Fruit fly (Drosophila melanogaster) whole organism, adult: ENCODE data around the gene cactin.

Source experiments
- CG14711 ChIP-seq: fragments of 200-800 bp; sonication (Bioruptor generic); optimal IDR thresholded peaks from 2 replicates; lab custom pipeline; 2018; ENCODE audit warnings: missing biosample characterization, mild to moderate bottlenecking, missing genetic modification characterization, moderate library complexity
- CG1620 ChIP-seq: fragments of 200-800 bp; sonication (Bioruptor generic); optimal IDR thresholded peaks from 2 replicates; lab custom pipeline; 2016; ENCODE audit warnings: missing biosample characterization, missing genetic modification characterization
- CG33017 ChIP-seq: fragments of 200-800 bp; sonication (Bioruptor generic); optimal IDR thresholded peaks from 2 replicates; lab custom pipeline; 2018; ENCODE audit warnings: missing biosample characterization, mild to moderate bottlenecking, missing genetic modification characterization, moderate library complexity
- CG5204 ChIP-seq: fragments of 200-800 bp; sonication (Bioruptor generic); optimal IDR thresholded peaks from 2 replicates; lab custom pipeline; 2016; ENCODE audit warnings: missing biosample characterization, missing genetic modification characterization
- CG7101 ChIP-seq: fragments of 200-800 bp; sonication (Bioruptor generic); optimal IDR thresholded peaks from 2 replicates; lab custom pipeline; 2018; ENCODE audit warnings: missing biosample characterization, mild to moderate bottlenecking, missing genetic modification characterization, moderate library complexity
- bab1 ChIP-seq: fragments of 200-800 bp; sonication (Bioruptor generic); optimal IDR thresholded peaks from 3 replicates; lab custom pipeline; 2019; ENCODE audit warnings: missing biosample characterization, mild to moderate bottlenecking, missing genetic modification characterization, moderate library complexity
- cnc ChIP-seq, 2 experiments: fragments of >200 bp; optimal IDR thresholded peaks; 2 replicates each; lab custom pipeline; 2017
- ovo ChIP-seq: fragments of 200-800 bp; sonication (Bioruptor generic); optimal IDR thresholded peaks from 2 replicates; lab custom pipeline; 2016; ENCODE audit warnings: missing biosample characterization, missing genetic modification characterization
- toe ChIP-seq: fragments of 200-800 bp; sonication (Bioruptor generic); optimal IDR thresholded peaks from 2 replicates; lab custom pipeline; 2016; ENCODE audit warnings: missing biosample characterization, missing genetic modification characterization

DNA sequence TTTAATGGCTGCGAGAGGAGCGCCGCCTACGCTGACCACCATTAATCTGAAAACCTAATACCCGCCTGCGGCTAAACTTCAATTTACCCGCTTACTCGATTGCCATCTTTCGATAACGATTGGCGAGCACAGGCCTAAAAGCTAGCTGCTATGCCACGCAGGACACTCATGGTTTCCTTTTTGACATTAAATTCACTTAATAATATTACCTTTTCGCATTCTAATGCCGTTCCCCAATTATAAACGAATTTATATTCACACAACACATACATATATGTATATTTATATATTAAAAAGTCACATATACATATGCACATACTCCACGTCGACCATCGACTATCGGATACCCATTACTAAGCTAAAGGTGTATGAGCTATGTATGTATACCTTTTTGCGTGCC is 34.2 kb upstream of the cactin start:
- TF ChIP-seq CG7101 (tag; lab: Kevin White, UChicago) (no peak), CG1620 (GFP tag; lab: Kevin White, UChicago) (no peak), toe (GFP tag; lab: Kevin White, UChicago) (no peak), ovo (GFP tag; lab: Kevin White, UChicago) (no peak), cnc (optimal IDR thresholded peaks at IDR 0.05; lab: Kevin White, UChicago) (no peak), bab1 (GFP tag; lab: Kevin White, UChicago) (no peak), CG33017 (no peak), CG5204 (no peak), CG14711 (tag; lab: Kevin White, UChicago) (no peak)
